Worm (Caenorhabditis elegans) whole organism, late embryonic: ENCODE measurements around the gene inx-8.

Experiments
- C08G9.2 ChIP-seq: sonication (generic microtip); optimal IDR thresholded peaks from 2 replicates; lab custom pipeline; 2016; ENCODE audit warnings: mild to moderate bottlenecking, missing genetic modification characterization, moderate library complexity, missing compliant biosample characterization
- F13H6.1 ChIP-seq: sonication (generic microtip); optimal IDR thresholded peaks from 2 replicates; lab custom pipeline; 2016; ENCODE audit warnings: missing genetic modification characterization, missing compliant biosample characterization
- K02D7.2 ChIP-seq: sonication (generic microtip); optimal IDR thresholded peaks from 2 replicates; lab custom pipeline; 2017; ENCODE audit warnings: mild to moderate bottlenecking, missing genetic modification characterization, missing compliant biosample characterization
- K09A11.1 ChIP-seq: sonication (generic microtip); optimal IDR thresholded peaks from 2 replicates; lab custom pipeline; 2017; ENCODE audit warnings: antibody characterized with exemption, mild to moderate bottlenecking, missing genetic modification characterization, missing compliant biosample characterization; ENCODE audit not compliant: insufficient read depth
- T23F11.4 ChIP-seq: fragments of 200-800 bp; sonication (Bioruptor generic); optimal IDR thresholded peaks from 2 replicates; lab custom pipeline; 2018; ENCODE audit warnings: mild to moderate bottlenecking, missing genetic modification characterization, missing compliant biosample characterization
- ahr-1 ChIP-seq: sonication (generic microtip); optimal IDR thresholded peaks from 2 replicates; lab custom pipeline; 2016; ENCODE audit warnings: missing genetic modification characterization, missing compliant biosample characterization
- ceh-14 ChIP-seq: sonication (generic microtip); optimal IDR thresholded peaks from 2 replicates; lab custom pipeline; 2016; ENCODE audit warnings: missing genotype, missing genetic modification characterization, missing compliant biosample characterization
- ceh-19 ChIP-seq: fragments of 200-800 bp; sonication (Bioruptor generic); optimal IDR thresholded peaks from 2 replicates; lab custom pipeline; 2018; ENCODE audit warnings: mild to moderate bottlenecking, missing genetic modification characterization, missing compliant biosample characterization
- ceh-2 ChIP-seq: sonication (generic microtip); optimal IDR thresholded peaks from 2 replicates; lab custom pipeline; 2016; ENCODE audit warnings: missing genotype, missing genetic modification characterization, missing compliant biosample characterization
- ceh-31 ChIP-seq: sonication (generic microtip); optimal IDR thresholded peaks from 2 replicates; lab custom pipeline; 2016; ENCODE audit warnings: missing genetic modification characterization, missing compliant biosample characterization
- ceh-34 ChIP-seq: sonication (generic microtip); optimal IDR thresholded peaks from 2 replicates; lab custom pipeline; 2016; ENCODE audit warnings: mild to moderate bottlenecking, missing genetic modification characterization, missing compliant biosample characterization
- ceh-48 ChIP-seq: sonication (generic microtip); optimal IDR thresholded peaks from 2 replicates; lab custom pipeline; 2016; ENCODE audit warnings: missing genetic modification characterization, inconsistent platforms, missing compliant biosample characterization
- ceh-9 ChIP-seq: sonication (generic microtip); optimal IDR thresholded peaks from 2 replicates; lab custom pipeline; 2016; ENCODE audit warnings: mild to moderate bottlenecking, missing genetic modification characterization, inconsistent platforms, missing compliant biosample characterization
- dmd-4 ChIP-seq: sonication (generic microtip); optimal IDR thresholded peaks from 2 replicates; lab custom pipeline; 2016; ENCODE audit warnings: borderline replicate concordance, missing genetic modification characterization, missing compliant biosample characterization
- ets-4 ChIP-seq: sonication (generic microtip); optimal IDR thresholded peaks from 2 replicates; lab custom pipeline; 2016; ENCODE audit warnings: missing genetic modification characterization, missing compliant biosample characterization
- fax-1 ChIP-seq: sonication (generic microtip); optimal IDR thresholded peaks from 2 replicates; lab custom pipeline; 2016; ENCODE audit warnings: missing genotype, missing genetic modification characterization, missing compliant biosample characterization
- gmeb-2 ChIP-seq: sonication (generic microtip); optimal IDR thresholded peaks from 2 replicates; lab custom pipeline; 2016; ENCODE audit warnings: missing genetic modification characterization, inconsistent platforms, missing compliant biosample characterization
- hlh-8 ChIP-seq: sonication (generic microtip); optimal IDR thresholded peaks from 2 replicates; lab custom pipeline; 2016; ENCODE audit warnings: missing genotype, missing genetic modification characterization, missing compliant biosample characterization
- lin-11 ChIP-seq: fragments of 200-800 bp; sonication (Bioruptor generic); optimal IDR thresholded peaks from 2 replicates; lab custom pipeline; 2018; ENCODE audit warnings: mild to moderate bottlenecking, missing genetic modification characterization, missing compliant biosample characterization
- madf-2 ChIP-seq: sonication (generic microtip); optimal IDR thresholded peaks from 2 replicates; lab custom pipeline; 2017; ENCODE audit warnings: missing genetic modification characterization, missing compliant biosample characterization
- nfya-1 ChIP-seq: sonication (generic microtip); optimal IDR thresholded peaks from 2 replicates; lab custom pipeline; 2017; ENCODE audit warnings: missing genetic modification characterization, mild to moderate bottlenecking, missing compliant biosample characterization, antibody characterized with exemption, moderate library complexity
- nhr-11 ChIP-seq: fragments of 150-350 bp; optimal IDR thresholded peaks from 2 replicates; lab custom pipeline; 2014; ENCODE audit warnings: missing biosample characterization, missing genetic modification characterization
- nhr-232 ChIP-seq: sonication (generic microtip); optimal IDR thresholded peaks from 2 replicates; lab custom pipeline; 2016; ENCODE audit warnings: missing genetic modification characterization, missing compliant biosample characterization
- odd-2 ChIP-seq: sonication (generic microtip); optimal IDR thresholded peaks from 2 replicates; lab custom pipeline; 2017; ENCODE audit warnings: antibody characterized with exemption, mild to moderate bottlenecking, missing genetic modification characterization, missing compliant biosample characterization
- pat-9 ChIP-seq: fragments of 200-800 bp; sonication (Bioruptor generic); optimal IDR thresholded peaks from 2 replicates; lab custom pipeline; 2018; ENCODE audit warnings: mild to moderate bottlenecking, missing genetic modification characterization, moderate library complexity, missing compliant biosample characterization
- pax-1 ChIP-seq: fragments of 150-350 bp; optimal IDR thresholded peaks from 2 replicates; lab custom pipeline; 2014; ENCODE audit warnings: missing biosample characterization, missing genetic modification characterization
- pha-4 ChIP-seq: fragments of 150-350 bp; optimal IDR thresholded peaks from 2 replicates; lab custom pipeline; 2018; ENCODE audit warnings: missing biosample characterization, missing genetic modification reagents, missing genetic modification characterization
- pros-1 ChIP-seq: fragments of 150-350 bp; optimal IDR thresholded peaks from 2 replicates; lab custom pipeline; 2014; ENCODE audit warnings: missing biosample characterization, missing genetic modification reagents, missing genetic modification characterization
- rnt-1 ChIP-seq: sonication (generic microtip); optimal IDR thresholded peaks from 2 replicates; lab custom pipeline; 2016; ENCODE audit warnings: missing genetic modification characterization, missing compliant biosample characterization
- sdc-2 ChIP-seq: sonication (generic microtip); optimal IDR thresholded peaks from 2 replicates; lab custom pipeline; 2016; ENCODE audit warnings: missing genotype, missing genetic modification characterization, missing compliant biosample characterization
- sox-2 ChIP-seq: fragments of 200-800 bp; sonication (Bioruptor generic); IDR thresholded peaks from 2 replicates; pipeline ENCODE4 v1.3.6; 2022; ENCODE audit warnings: missing genetic modification reagents, missing genetic modification characterization, missing compliant biosample characterization
- tbx-2 ChIP-seq: sonication (generic microtip); optimal IDR thresholded peaks from 2 replicates; lab custom pipeline; 2016; ENCODE audit warnings: missing genetic modification characterization, missing compliant biosample characterization
- ttx-3 ChIP-seq: sonication (generic microtip); optimal IDR thresholded peaks from 2 replicates; lab custom pipeline; 2016; ENCODE audit warnings: missing genetic modification reagents, missing genetic modification characterization, missing compliant biosample characterization
- unc-3 ChIP-seq, 2 experiments: fragments of 200-800 bp in 1 of 2; sonication (Bioruptor generic) in 1 of 2; sonication (generic microtip) in 1 of 2; conservative IDR thresholded peaks in 1 of 2; optimal IDR thresholded peaks in 1 of 2; 2 replicates each; pipeline versions ENCODE4 v1.3.6 to Lab custom; 2016 to 2022; ENCODE audit warnings: missing compliant biosample characterization in 2 of 2, missing genetic modification characterization in 2 of 2, missing genetic modification reagents in 1 of 2
- unc-42 ChIP-seq: sonication (generic microtip); optimal IDR thresholded peaks from 2 replicates; lab custom pipeline; 2016; ENCODE audit warnings: missing genotype, missing genetic modification characterization, missing compliant biosample characterization
- unc-55 ChIP-seq: sonication (generic microtip); optimal IDR thresholded peaks from 2 replicates; lab custom pipeline; 2017; ENCODE audit warnings: missing biosample characterization, missing genetic modification reagents, missing genetic modification characterization
- unc-86 ChIP-seq: sonication (generic microtip); optimal IDR thresholded peaks from 2 replicates; lab custom pipeline; 2016; ENCODE audit warnings: missing genetic modification characterization, missing compliant biosample characterization
- ztf-16 ChIP-seq: sonication (generic microtip); optimal IDR thresholded peaks from 2 replicates; lab custom pipeline; 2017; ENCODE audit warnings: missing genetic modification characterization, missing compliant biosample characterization

Gene inx-8

ce11 chrIV:11692071-11692673 lies 18.5 kb downstream of the inx-8 start (continued):
- TF ChIP-seq T23F11.4 (GFP tag; lab: Kevin White, UChicago), result no peak
- no peak for TF ChIP-seq pax-1 (tag; lab: Kevin White, UChicago)
- peak; percentile 29 for TF ChIP-seq madf-2 (tag; lab: Kevin White, UChicago)
- TF ChIP-seq F13H6.1 (tag; lab: Kevin White, UChicago), result peak; percentile 46
- peak; percentile 11 for TF ChIP-seq ceh-2 (tag; lab: Kevin White, UChicago)
- no peak for TF ChIP-seq K09A11.1 (tag; lab: Kevin White, UChicago)
- no peak for TF ChIP-seq unc-3 (GFP tag; conservative IDR thresholded peaks at IDR 0.05; lab: Robert Waterston, UW)
- TF ChIP-seq unc-3 (tag; optimal IDR thresholded peaks at IDR 0.05; lab: Kevin White, UChicago), result no peak
- TF ChIP-seq pha-4 (tag; lab: Kevin White, UChicago), result no peak
- peak; percentile 6 for TF ChIP-seq ceh-14 (tag; lab: Kevin White, UChicago)
- TF ChIP-seq pat-9 (tag; lab: Kevin White, UChicago), result no peak
- TF ChIP-seq ceh-48 (tag; lab: Kevin White, UChicago), result no peak
- TF ChIP-seq ceh-34 (tag; lab: Kevin White, UChicago), result peak; percentile 69
- peak; percentile 73 for TF ChIP-seq ceh-19 (GFP tag; lab: Kevin White, UChicago)
- TF ChIP-seq sdc-2 (tag; lab: Kevin White, UChicago), result no peak
- no peak for TF ChIP-seq unc-86 (tag; lab: Kevin White, UChicago)
- peak; percentile 62 for TF ChIP-seq unc-55 (GFP tag; lab: Kevin White, UChicago)
- no peak for TF ChIP-seq ets-4 (tag; lab: Kevin White, UChicago)
- TF ChIP-seq gmeb-2, result peak; percentile 15

- TF ChIP-seq ceh-34 (tag; lab: Kevin White, UChicago), result no peak
- no peak for TF ChIP-seq ttx-3 (tag; lab: Kevin White, UChicago)
- TF ChIP-seq tbx-2 (tag; lab: Kevin White, UChicago), result no peak
- no peak for TF ChIP-seq fax-1 (tag; lab: Kevin White, UChicago)
- no peak for TF ChIP-seq nhr-11 (tag; lab: Kevin White, UChicago)
- TF ChIP-seq ahr-1 (tag; lab: Kevin White, UChicago), result no peak
- TF ChIP-seq ztf-16, result no peak
- TF ChIP-seq lin-11, result no peak
- TF ChIP-seq C08G9.2 (tag; lab: Kevin White, UChicago), result no peak
- TF ChIP-seq unc-42 (tag; lab: Kevin White, UChicago), result no peak
- no peak for TF ChIP-seq F13H6.1 (tag; lab: Kevin White, UChicago)
- no peak for TF ChIP-seq dmd-4 (tag; lab: Kevin White, UChicago)
Observed at ce11 chrIV:11693493-11693892, 19.9 kb downstream of the inx-8 start, which contains the start of gene ZK792.12. ZK792.12 (plus strand) TSS chrIV:11693793.

- TF ChIP-seq ceh-48 (tag; lab: Kevin White, UChicago) (peak; percentile 68), K02D7.2 (no peak), madf-2 (tag; lab: Kevin White, UChicago) (no peak)
Observed at ce11 chrIV:11694143-11694542, 20.5 kb downstream of the inx-8 start, which contains the start of gene ZK792.7. ZK792.7 (plus strand) TSS chrIV:11694443.

- TF ChIP-seq ceh-19 (GFP tag; lab: Kevin White, UChicago) (no peak), ceh-9 (tag; lab: Kevin White, UChicago) (no peak)
Observed at ce11 chrIV:11695634-11696033, 22.0 kb downstream of the inx-8 start.

- TF ChIP-seq nhr-232 (tag; lab: Kevin White, UChicago) (no peak), odd-2 (tag; lab: Kevin White, UChicago) (no peak), rnt-1 (tag; lab: Kevin White, UChicago) (no peak), nfya-1 (tag; lab: Kevin White, UChicago) (no peak), hlh-8 (tag; lab: Kevin White, UChicago) (no peak), ceh-31 (tag; lab: Kevin White, UChicago) (no peak), lin-11 (no peak), pros-1 (no peak), sox-2 (GFP tag; lab: Robert Waterston, UW) (no peak)
Observed at ce11 chrIV:11697514-11697913, 23.9 kb downstream of the inx-8 start.
